Fruit fly (Drosophila melanogaster): ENCODE measurements around the gene CG14342.

dm6 chr2L:1217892-1218473 is 14.0 kb downstream of the CG14342 start:
- no peak for TF ChIP-seq CTCF (optimal IDR thresholded peaks at IDR 0.05)
- no peak for TF ChIP-seq CG8478 (optimal IDR thresholded peaks at IDR 0.05)
